Worm (Caenorhabditis elegans) whole organism, late embryonic: ENCODE data around the gene pqn-10.

ENCODE experiments used
- ama-1 ChIP-seq: fragments of 150-350 bp; optimal IDR thresholded peaks from 2 replicates; lab custom pipeline; 2014
- dve-1 ChIP-seq: sonication (generic microtip); optimal IDR thresholded peaks from 2 replicates; lab custom pipeline; 2017; ENCODE audit warnings: antibody characterized with exemption, mild to moderate bottlenecking, missing genetic modification characterization, missing compliant biosample characterization
- fkh-10 ChIP-seq: fragments of 150-350 bp; optimal IDR thresholded peaks from 2 replicates; lab custom pipeline; 2014; ENCODE audit warnings: missing biosample characterization, missing genetic modification reagents, missing genetic modification characterization
- fkh-6 ChIP-seq: sonication (generic microtip); optimal IDR thresholded peaks from 2 replicates; lab custom pipeline; 2016; ENCODE audit warnings: missing genetic modification characterization, missing compliant biosample characterization
- nhr-11 ChIP-seq: fragments of 150-350 bp; optimal IDR thresholded peaks from 2 replicates; lab custom pipeline; 2014; ENCODE audit warnings: missing biosample characterization, missing genetic modification characterization
- odd-2 ChIP-seq: sonication (generic microtip); optimal IDR thresholded peaks from 2 replicates; lab custom pipeline; 2017; ENCODE audit warnings: antibody characterized with exemption, mild to moderate bottlenecking, missing genetic modification characterization, missing compliant biosample characterization
- pqm-1 ChIP-seq: sonication (generic microtip); optimal IDR thresholded peaks from 2 replicates; lab custom pipeline; 2016; ENCODE audit warnings: missing genetic modification characterization, missing compliant biosample characterization
- ztf-16 ChIP-seq: sonication (generic microtip); optimal IDR thresholded peaks from 2 replicates; lab custom pipeline; 2017; ENCODE audit warnings: missing genetic modification characterization, missing compliant biosample characterization

- TF ChIP-seq ama-1 (lab: Kevin White, UChicago): no peak
- no peak for TF ChIP-seq fkh-10 (GFP tag; lab: Kevin White, UChicago)
- TF ChIP-seq nhr-11 (tag; lab: Kevin White, UChicago): no peak
- no peak for TF ChIP-seq ztf-16 (tag; lab: Kevin White, UChicago)
- no peak for TF ChIP-seq dve-1
- TF ChIP-seq fkh-6 (tag; lab: Kevin White, UChicago): no peak
- TF ChIP-seq pqm-1 (tag; lab: Kevin White, UChicago): no peak
- no peak for TF ChIP-seq odd-2
These were observed 35.2 kb upstream of the pqn-10 start, which contains the start of gene srb-11 for ce11 chrIII:6492807-6493206.
